Fruit fly (Drosophila melanogaster) whole organism, embryonic: ENCODE results near the gene Cpsf5.
A peak's percentile ranks its signal among the peaks of the same experiment; 100 is the strongest.

Experiments used
- Abd-B ChIP-seq: fragments of 200-800 bp; sonication (Bioruptor generic); optimal IDR thresholded peaks from 2 replicates; lab custom pipeline; 2018; ENCODE audit warnings: missing biosample characterization, mild to moderate bottlenecking, missing genetic modification characterization, moderate library complexity
- Awh ChIP-seq: fragments of 200-800 bp; sonication (Bioruptor generic); IDR thresholded peaks from 2 replicates; pipeline ENCODE4, ENCODE4 v1.3.6; 2022; ENCODE audit warnings: missing biosample characterization, missing genetic modification characterization
- B-H1 ChIP-seq: fragments of 200-800 bp; sonication (Bioruptor generic); IDR thresholded peaks from 3 replicates; pipeline ENCODE4 v1.3.6; 2022; ENCODE audit warnings: missing biosample characterization, missing genetic modification characterization
- CG10209 ChIP-seq: fragments of 200-800 bp; sonication (Bioruptor generic); optimal IDR thresholded peaks from 3 replicates; lab custom pipeline; 2017; ENCODE audit warnings: missing biosample characterization, mild to moderate bottlenecking, missing genetic modification characterization, missing genetic modification reagents
- CG11247 ChIP-seq: fragments of 200-800 bp; sonication (Bioruptor generic); IDR thresholded peaks from 2 replicates; pipeline ENCODE4 v1.3.6; 2022; ENCODE audit warnings: missing biosample characterization, missing genetic modification characterization
- CG11560 ChIP-seq: fragments of 200-800 bp; sonication (Bioruptor generic); IDR thresholded peaks from 3 replicates; pipeline ENCODE4 v1.3.6; 2022; ENCODE audit warnings: missing biosample characterization, missing genetic modification characterization
- CG13123 ChIP-seq: fragments of 200-800 bp; sonication (Bioruptor generic); optimal IDR thresholded peaks from 2 replicates; lab custom pipeline; 2016; ENCODE audit warnings: missing biosample characterization, missing genetic modification characterization
- CG15073 ChIP-seq: fragments of 200-800 bp; sonication (Bioruptor generic); optimal IDR thresholded peaks from 2 replicates; lab custom pipeline; 2016; ENCODE audit warnings: missing biosample characterization, missing genetic modification characterization
- CG17186 ChIP-seq: fragments of 200-800 bp; sonication (Bioruptor generic); optimal IDR thresholded peaks from 3 replicates; lab custom pipeline; 2017; ENCODE audit warnings: missing biosample characterization, missing genetic modification reagents, missing genetic modification characterization
- CG17361 ChIP-seq: fragments of 200-800 bp; sonication (Bioruptor generic); IDR thresholded peaks from 3 replicates; pipeline ENCODE4 v1.3.6; 2022; ENCODE audit warnings: missing biosample characterization, missing genetic modification characterization
- CG17385 ChIP-seq: fragments of 200-800 bp; sonication (Bioruptor generic); optimal IDR thresholded peaks from 3 replicates; lab custom pipeline; 2018; ENCODE audit warnings: missing biosample characterization, mild to moderate bottlenecking, missing genetic modification characterization
- CG17568 ChIP-seq: fragments of 200-800 bp; sonication (Bioruptor generic); optimal IDR thresholded peaks from 2 replicates; lab custom pipeline; 2018; ENCODE audit warnings: missing biosample characterization, mild to moderate bottlenecking, missing genetic modification characterization, moderate library complexity
- CG3163 ChIP-seq: fragments of 200-800 bp; sonication (Bioruptor generic); optimal IDR thresholded peaks from 3 replicates; lab custom pipeline; 2016; ENCODE audit warnings: missing biosample characterization, missing genetic modification characterization
- CG34224 ChIP-seq: fragments of 200-800 bp; sonication (Bioruptor generic); IDR thresholded peaks from 3 replicates; pipeline ENCODE4 v1.3.6; 2022; ENCODE audit warnings: missing biosample characterization, missing genetic modification characterization; ENCODE audit not compliant: partially characterized antibody
- CG6175 ChIP-seq: fragments of 200-800 bp; sonication (Bioruptor generic); IDR thresholded peaks from 3 replicates; pipeline ENCODE4 v1.3.6; 2022; ENCODE audit warnings: missing biosample characterization, missing genetic modification characterization
- CG6683 ChIP-seq: fragments of 200-800 bp; sonication (Bioruptor generic); optimal IDR thresholded peaks from 2 replicates; lab custom pipeline; 2017; ENCODE audit warnings: missing biosample characterization, mild to moderate bottlenecking, missing genetic modification characterization, missing genetic modification reagents
- CG6689 ChIP-seq: fragments of 200-800 bp; sonication (Bioruptor generic); IDR thresholded peaks from 2 replicates; pipeline ENCODE4 v1.3.6; 2022; ENCODE audit warnings: missing biosample characterization, missing genetic modification characterization
- CG7372 ChIP-seq: fragments of 200-800 bp; sonication (Bioruptor generic); IDR thresholded peaks from 2 replicates; pipeline ENCODE4 v1.3.6; 2022; ENCODE audit warnings: missing biosample characterization, missing genetic modification characterization
- CG7839 ChIP-seq: fragments of 200-800 bp; sonication (Bioruptor generic); optimal IDR thresholded peaks from 3 replicates; lab custom pipeline; 2018; ENCODE audit warnings: missing biosample characterization, mild to moderate bottlenecking, missing genetic modification characterization, moderate library complexity
- CG9215 ChIP-seq: fragments of 200-800 bp; sonication (Bioruptor generic); IDR thresholded peaks from 2 replicates; pipeline ENCODE4 v1.3.6; 2022; ENCODE audit warnings: missing biosample characterization, missing genetic modification characterization
- CG9609 ChIP-seq: fragments of 200-800 bp; sonication (Bioruptor generic); optimal IDR thresholded peaks from 3 replicates; lab custom pipeline; 2016; ENCODE audit warnings: missing biosample characterization, missing genetic modification characterization
- D19A ChIP-seq: fragments of 200-800 bp; optimal IDR thresholded peaks from 3 replicates; lab custom pipeline; 2019; ENCODE audit warnings: missing biosample characterization, mild to moderate bottlenecking, missing genetic modification characterization, moderate library complexity
- Drgx ChIP-seq: fragments of 200-800 bp; sonication (Bioruptor generic); IDR thresholded peaks from 2 replicates; pipeline ENCODE4 v1.3.6; 2022; ENCODE audit warnings: missing biosample characterization, missing genetic modification characterization
- HLH4C ChIP-seq: fragments of 200-800 bp; sonication (Bioruptor generic); IDR thresholded peaks from 3 replicates; pipeline ENCODE4 v1.3.6; 2022; ENCODE audit warnings: missing biosample characterization, missing genetic modification characterization; ENCODE audit not compliant: partially characterized antibody
- Hr3 ChIP-seq: fragments of 200-800 bp; sonication (Bioruptor generic); optimal IDR thresholded peaks from 3 replicates; lab custom pipeline; 2016; ENCODE audit warnings: missing biosample characterization, missing genetic modification characterization
- Hr78 ChIP-seq, 2 experiments: fragments of 200-800 bp in 1 of 2; fragments of >200 bp in 1 of 2; sonication (Bioruptor generic) in 1 of 2; optimal IDR thresholded peaks; 2 replicates each; lab custom pipeline; 2017 to 2019; ENCODE audit warnings: missing biosample characterization in 2 of 2, missing genetic modification characterization in 2 of 2, mild to moderate bottlenecking in 1 of 2, moderate library complexity in 1 of 2
- NC2β ChIP-seq: fragments of 200-800 bp; sonication (Bioruptor generic); optimal IDR thresholded peaks from 2 replicates; lab custom pipeline; 2016; ENCODE audit warnings: missing biosample characterization, missing genetic modification characterization
- Oaz ChIP-seq: fragments of 200-800 bp; sonication (Bioruptor generic); IDR thresholded peaks from 2 replicates; pipeline ENCODE4 v1.3.6; 2022; ENCODE audit warnings: missing biosample characterization, missing genetic modification characterization
- Opbp ChIP-seq: fragments of 200-800 bp; sonication (Bioruptor generic); IDR thresholded peaks from 3 replicates; pipeline ENCODE4 v1.3.6; 2022; ENCODE audit warnings: missing biosample characterization, missing genetic modification characterization; ENCODE audit not compliant: partially characterized antibody
- Rfx ChIP-seq: fragments of 200-800 bp; sonication (Bioruptor generic); IDR thresholded peaks from 2 replicates; pipeline ENCODE4 v1.3.6; 2022; ENCODE audit warnings: missing biosample characterization, missing genetic modification characterization
- Scr ChIP-seq: fragments of 200-800 bp; sonication (Bioruptor generic); IDR thresholded peaks from 2 replicates; pipeline ENCODE4 v1.3.6; 2022; ENCODE audit warnings: missing biosample characterization, missing genetic modification characterization; ENCODE audit not compliant: partially characterized antibody
- Spps ChIP-seq: fragments of 200-800 bp; sonication (Bioruptor generic); optimal IDR thresholded peaks from 2 replicates; lab custom pipeline; 2018; ENCODE audit warnings: missing biosample characterization, mild to moderate bottlenecking, missing genetic modification characterization
- Sry-δ ChIP-seq: fragments of 200-800 bp; sonication (Bioruptor generic); optimal IDR thresholded peaks from 2 replicates; lab custom pipeline; 2016; ENCODE audit warnings: missing biosample characterization, missing genetic modification characterization
- Tbp ChIP-seq: fragments of >200 bp; optimal IDR thresholded peaks from 2 replicates; lab custom pipeline; 2018; ENCODE audit warnings: missing biosample characterization, missing genetic modification characterization
- bcd ChIP-seq: fragments of 200-800 bp; sonication (Bioruptor generic); optimal IDR thresholded peaks from 2 replicates; lab custom pipeline; 2017; ENCODE audit warnings: missing biosample characterization, mild to moderate bottlenecking, missing genetic modification characterization
- crol ChIP-seq: fragments of 200-800 bp; sonication (Bioruptor generic); IDR thresholded peaks from 2 replicates; pipeline ENCODE4 v1.3.6; 2022; ENCODE audit warnings: missing biosample characterization, missing genetic modification characterization
- dysf ChIP-seq: fragments of 200-800 bp; sonication (Bioruptor generic); IDR thresholded peaks from 3 replicates; pipeline ENCODE4 v1.3.6; 2022; ENCODE audit warnings: missing biosample characterization, missing genetic modification characterization
- fd96Cb ChIP-seq: fragments of 200-800 bp; sonication (Bioruptor generic); optimal IDR thresholded peaks from 2 replicates; lab custom pipeline; 2018; ENCODE audit warnings: missing biosample characterization, mild to moderate bottlenecking, missing genetic modification characterization, moderate library complexity
- fu2 ChIP-seq: fragments of 200-800 bp; sonication (Bioruptor generic); optimal IDR thresholded peaks from 2 replicates; lab custom pipeline; 2016; ENCODE audit warnings: missing biosample characterization, missing genetic modification characterization
- ken ChIP-seq: fragments of 200-800 bp; sonication (Bioruptor generic); IDR thresholded peaks from 3 replicates; pipeline ENCODE4 v1.3.6; 2022; ENCODE audit warnings: missing biosample characterization, missing genetic modification characterization
- lov ChIP-seq, 2 experiments: fragments of 200-800 bp in 1 of 2; fragments of >200 bp in 1 of 2; sonication (Bioruptor generic) in 1 of 2; IDR thresholded peaks in 1 of 2; optimal IDR thresholded peaks in 1 of 2; 2 replicates in 1 of 2; 3 replicates in 1 of 2; pipeline versions ENCODE4 v1.3.6 to Lab custom; 2017 to 2022; ENCODE audit warnings: missing biosample characterization in 1 of 2, missing genetic modification characterization in 1 of 2
- luna ChIP-seq: fragments of 200-800 bp; sonication (Bioruptor generic); optimal IDR thresholded peaks from 2 replicates; lab custom pipeline; 2016; ENCODE audit warnings: missing biosample characterization, missing genetic modification characterization
- nom ChIP-seq: fragments of 200-800 bp; sonication (Bioruptor generic); optimal IDR thresholded peaks from 2 replicates; lab custom pipeline; 2017; ENCODE audit warnings: missing biosample characterization, missing genetic modification characterization, mild to moderate bottlenecking, moderate library complexity, missing genetic modification reagents
- pita ChIP-seq: fragments of 200-800 bp; sonication (Bioruptor generic); optimal IDR thresholded peaks from 2 replicates; lab custom pipeline; 2017; ENCODE audit warnings: missing biosample characterization, mild to moderate bottlenecking, missing genetic modification characterization
- psq ChIP-seq: fragments of 200-800 bp; sonication (Bioruptor generic); optimal IDR thresholded peaks from 2 replicates; lab custom pipeline; 2017; ENCODE audit warnings: missing biosample characterization, missing genetic modification characterization
- shn ChIP-seq: fragments of 200-800 bp; sonication (Bioruptor generic); optimal IDR thresholded peaks from 3 replicates; lab custom pipeline; 2016; ENCODE audit warnings: missing biosample characterization, missing genetic modification characterization
- slbo ChIP-seq: fragments of 200-800 bp; sonication (Bioruptor generic); IDR thresholded peaks from 2 replicates; pipeline ENCODE4 v1.3.6; 2022; ENCODE audit warnings: missing biosample characterization, missing genetic modification characterization
- ssp ChIP-seq: fragments of 200-800 bp; sonication (Bioruptor generic); IDR thresholded peaks from 2 replicates; pipeline ENCODE4 v1.3.6; 2022; ENCODE audit warnings: missing biosample characterization, missing genetic modification characterization
- stwl ChIP-seq: fragments of 200-800 bp; sonication (Bioruptor generic); optimal IDR thresholded peaks from 3 replicates; lab custom pipeline; 2018; ENCODE audit warnings: missing biosample characterization, mild to moderate bottlenecking, missing genetic modification characterization, moderate library complexity
- trh ChIP-seq: fragments of 200-800 bp; sonication (Bioruptor generic); optimal IDR thresholded peaks from 2 replicates; lab custom pipeline; 2016; ENCODE audit warnings: missing biosample characterization, missing genetic modification characterization

The Cpsf5 gene

dm6 chr3L:9398435-9398981 lies 12.3 kb upstream of the Cpsf5 start (continued):
- TF ChIP-seq Scr (no peak), ken (GFP tag; lab: Robert Waterston, UW) (no peak), CG6689 (no peak), CG15073 (no peak), CG9609 (GFP tag; lab: Kevin White, UChicago) (no peak), CG7839 (tag; lab: Kevin White, UChicago) (peak; percentile 13), Oaz (GFP tag; lab: Robert Waterston, UW) (no peak), trh (GFP tag; lab: Kevin White, UChicago) (no peak), Hr78 (GFP tag; optimal IDR thresholded peaks at IDR 0.05; lab: Kevin White, UChicago) (no peak), psq (no peak), Spps (no peak), crol (peak; percentile 69), CG17361 (GFP tag; lab: Robert Waterston, UW) (no peak), lov (optimal IDR thresholded peaks at IDR 0.05; lab: Kevin White, UChicago) (no peak), lov (GFP tag; IDR thresholded peaks at IDR 0.05; lab: Robert Waterston, UW) (no peak), Abd-B (no peak), slbo (GFP tag; lab: Robert Waterston, UW) (0 out of 2 replicates have a peak, but pooled peaks have one; percentile 20), shn (no peak), CG7372 (no peak), CG34224 (GFP tag; lab: Robert Waterston, UW) (no peak), stwl (tag; lab: Kevin White, UChicago) (no peak), Opbp (0 out of 3 replicates have a peak, but pooled peaks have one; percentile 13), CG10209 (no peak), CG9215 (GFP tag; lab: Robert Waterston, UW) (no peak), CG17186 (GFP tag; lab: Kevin White, UChicago) (no peak), Rfx (GFP tag; lab: Robert Waterston, UW) (no peak), fu2 (GFP tag; lab: Kevin White, UChicago) (no peak), Awh (GFP tag; lab: Robert Waterston, UW) (no peak), Tbp (GFP tag; lab: Kevin White, UChicago) (no peak), ssp (no peak), B-H1 (GFP tag; lab: Robert Waterston, UW) (no peak; the same call in 2 of the 3 replicates), NC2β (GFP tag; lab: Kevin White, UChicago) (no peak), CG17385 (GFP tag; lab: Kevin White, UChicago) (no peak), CG17568 (GFP tag; lab: Kevin White, UChicago) (no peak), CG6683 (GFP tag; lab: Kevin White, UChicago) (no peak), fd96Cb (tag; lab: Kevin White, UChicago) (no peak), D19A (peak; percentile 85), CG13123 (GFP tag; lab: Kevin White, UChicago) (no peak), Drgx (GFP tag; lab: Robert Waterston, UW) (peak; percentile 42; the same call in 1 of the 2 replicates), CG3163 (GFP tag; lab: Kevin White, UChicago) (no peak), CG6175 (GFP tag; lab: Robert Waterston, UW) (peak; percentile 38; the same call in 1 of the 3 replicates), HLH4C (GFP tag; lab: Robert Waterston, UW) (no peak), pita (GFP tag; lab: Kevin White, UChicago) (no peak), Sry-δ (GFP tag; lab: Kevin White, UChicago) (no peak), luna (GFP tag; lab: Kevin White, UChicago) (no peak), CG11247 (GFP tag; lab: Robert Waterston, UW) (0 out of 2 replicates have a peak, but pooled peaks have one; percentile 11), bcd (GFP tag; lab: Kevin White, UChicago) (peak; percentile 15), CG11560 (no peak), nom (GFP tag; lab: Kevin White, UChicago) (no peak), Hr3 (GFP tag; lab: Kevin White, UChicago) (no peak), dysf (peak; percentile 40; the same call in 1 of the 3 replicates)
